Worm (Caenorhabditis elegans): ENCODE data around the gene islo-1.

islo-1 gene

ce11 chrIV:8136548-8136947, 359 bp downstream of the islo-1 start:
- TF ChIP-seq repo-1 (tag; optimal IDR thresholded peaks at IDR 0.05) (no peak), F55B11.4 (tag; optimal IDR thresholded peaks at IDR 0.05; ENCODE audit: borderline replicate concordance, insufficient read depth) (no peak), snpc-3.4 (tag; optimal IDR thresholded peaks at IDR 0.05) (no peak)

ce11 chrIV:8138984-8139383, 2.8 kb downstream of the islo-1 start, which contains the start of gene pmk-3:
Gene pmk-3, plus strand, starts transcription at chrIV:8139219.
- TF ChIP-seq nhr-80 (tag; optimal IDR thresholded peaks at IDR 0.05) (peak; percentile 68), B0336.3 (GFP tag; IDR thresholded peaks at IDR 0.05) (no peak), lin-26 (GFP tag; IDR thresholded peaks at IDR 0.05) (no peak), F55B11.4 (tag; optimal IDR thresholded peaks at IDR 0.05; ENCODE audit: borderline replicate concordance, insufficient read depth) (no peak), athp-1 (tag; optimal IDR thresholded peaks at IDR 0.05) (no peak), nfya-1 (tag; optimal IDR thresholded peaks at IDR 0.05; ENCODE audit: borderline replicate concordance, insufficient read depth) (no peak), hsf-1 (GFP tag; IDR thresholded peaks at IDR 0.05) (no peak), let-526 (GFP tag; IDR thresholded peaks at IDR 0.05) (no peak), tlf-1 (GFP tag; optimal IDR thresholded peaks at IDR 0.05) (no peak), F23B12.7 (tag; optimal IDR thresholded peaks at IDR 0.05; ENCODE audit: insufficient read depth) (peak; percentile 11), Y56A3A.18 (GFP tag; IDR thresholded peaks at IDR 0.05) (no peak), ceh-100 (GFP tag; IDR thresholded peaks at IDR 0.05) (no peak), let-607 (tag; optimal IDR thresholded peaks at IDR 0.05) (peak in 1 of 2 experiments; percentile 19), F57A8.1 (GFP tag; optimal IDR thresholded peaks at IDR 0.05) (no peak)

- TF ChIP-seq hlh-26 (GFP tag; conservative IDR thresholded peaks at IDR 0.05): no peak
- TF ChIP-seq nhr-80 (tag; optimal IDR thresholded peaks at IDR 0.05): peak; percentile 18
- TF ChIP-seq nfya-1 (tag; optimal IDR thresholded peaks at IDR 0.05; ENCODE audit: borderline replicate concordance, insufficient read depth): no peak
- no peak for TF ChIP-seq madf-10 (tag; optimal IDR thresholded peaks at IDR 0.05)
- TF ChIP-seq ama-1 (optimal IDR thresholded peaks at IDR 0.05): no peak
- TF ChIP-seq ama-1 (GFP tag; optimal IDR thresholded peaks at IDR 0.05): no peak
- peak; percentile 24; the same call in 1 of the 2 replicates for TF ChIP-seq hmg-1.2 (GFP tag; IDR thresholded peaks at IDR 0.05)
Observed at ce11 chrIV:8142735-8143550, 6.8 kb downstream of the islo-1 start, which contains the start of gene pmk-2. Gene pmk-2, plus strand, starts transcription at chrIV:8143500.

- TF ChIP-seq dpl-1 (GFP tag; optimal IDR thresholded peaks at IDR 0.05) (no peak), zim-3 (tag; optimal IDR thresholded peaks at IDR 0.05) (no peak), ZK185.1 (tag; optimal IDR thresholded peaks at IDR 0.05; ENCODE audit: poor library complexity, severe bottlenecking) (no peak), attf-6 (GFP tag; IDR thresholded peaks at IDR 0.05) (no peak), ama-1 (optimal IDR thresholded peaks at IDR 0.05) (no peak), ama-1 (GFP tag; optimal IDR thresholded peaks at IDR 0.05) (no peak), C17E4.6 (GFP tag; IDR thresholded peaks at IDR 0.05) (no peak), ztf-25 (GFP tag; IDR thresholded peaks at IDR 0.05) (no peak), hlh-26 (GFP tag; conservative IDR thresholded peaks at IDR 0.05) (no peak), Y53F4B.3 (GFP tag; IDR thresholded peaks at IDR 0.05) (no peak), madf-6 (GFP tag; IDR thresholded peaks at IDR 0.05) (no peak), ceh-100 (GFP tag; IDR thresholded peaks at IDR 0.05) (no peak), snpc-1.3 (tag; optimal IDR thresholded peaks at IDR 0.05; ENCODE audit: insufficient read depth) (no peak), attf-3 (GFP tag; conservative IDR thresholded peaks at IDR 0.05) (no peak), hrde-1 (tag; optimal IDR thresholded peaks at IDR 0.05; ENCODE audit: borderline replicate concordance) (no peak), lag-1 (GFP tag; IDR thresholded peaks at IDR 0.05) (no peak), ceh-91 (GFP tag; IDR thresholded peaks at IDR 0.05) (no peak), ztf-18 (tag; optimal IDR thresholded peaks at IDR 0.05) (no peak), unc-130 (GFP tag; optimal IDR thresholded peaks at IDR 0.05) (no peak)
Observed at ce11 chrIV:8144341-8144740, 8.2 kb downstream of the islo-1 start.
